Worm (Caenorhabditis elegans): ENCODE results near the gene T15B12.1.

ce11 chrIII:5308278-5308677 lies 20.3 kb downstream of the T15B12.1 start, which contains the start of gene mog-3:
- TF ChIP-seq snpc-4 (tag; optimal IDR thresholded peaks at IDR 0.05) (no peak), ceh-83 (GFP tag; optimal IDR thresholded peaks at IDR 0.05) (no peak), nhr-76 (tag; optimal IDR thresholded peaks at IDR 0.05) (no peak), ham-2 (GFP tag; optimal IDR thresholded peaks at IDR 0.05) (peak; percentile 12), nhr-12 (tag; optimal IDR thresholded peaks at IDR 0.05) (no peak), elt-1 (tag; optimal IDR thresholded peaks at IDR 0.05; ENCODE audit: borderline replicate concordance, insufficient read depth) (no peak), mep-1 (tag; optimal IDR thresholded peaks at IDR 0.05) (peak; percentile 73), unc-39 (tag; optimal IDR thresholded peaks at IDR 0.05) (no peak), cnd-1 (tag; optimal IDR thresholded peaks at IDR 0.05) (peak; percentile 30), mab-5 (tag; optimal IDR thresholded peaks at IDR 0.05) (no peak), ztf-11 (tag; optimal IDR thresholded peaks at IDR 0.05) (no peak), M03D4.4 (tag; optimal IDR thresholded peaks at IDR 0.05) (no peak)

All from whole organism, mixed stage, embryonic.